5 fruit fly cellular contexts compared by ENCODE assay signal in the genomic region with DNA sequence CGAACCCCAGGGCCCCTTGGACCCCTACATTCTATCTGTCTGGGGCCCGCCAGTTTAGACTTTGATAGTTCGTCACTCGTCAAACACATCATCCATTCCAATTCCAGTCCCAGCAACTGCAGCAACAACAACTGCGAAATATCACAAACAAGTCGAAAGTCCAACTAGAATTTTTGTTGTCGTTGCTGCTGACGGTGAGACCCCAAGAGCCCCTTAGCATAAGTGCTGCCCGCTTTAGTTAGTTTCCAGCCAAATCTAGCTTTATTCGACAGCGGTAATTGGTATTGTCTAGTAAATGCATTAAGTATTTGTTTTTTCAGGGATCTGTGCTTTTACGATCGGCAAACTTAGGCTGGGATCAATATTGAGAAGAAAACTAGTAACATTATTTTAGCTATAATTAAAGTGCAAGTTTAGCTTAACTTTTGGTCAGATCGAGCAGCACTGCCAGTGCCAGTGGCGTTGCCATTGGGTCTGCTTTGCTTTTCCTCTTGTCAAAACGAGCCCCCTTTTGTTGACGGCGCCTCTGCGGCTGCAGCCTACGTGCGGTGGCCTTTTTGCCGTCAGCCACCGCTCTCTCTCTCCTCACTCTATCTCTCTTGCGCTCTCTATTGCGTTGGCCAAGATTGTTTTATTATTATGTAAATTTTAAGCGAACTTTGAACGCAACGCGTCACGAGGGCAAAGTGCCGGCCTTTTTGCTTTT.
TF ChIP-seq lines count a peak whose summit lies in the region.

No protein-coding gene starts in this region.

- TF ChIP-seq CTCF in whole organism, embryonic (GFP tag; optimal IDR thresholded peaks at IDR 0.05; lab: Kevin White, UChicago), result peak; percentile 25

TF ChIP-seq in whole organism, adult, 20 proteins besides CTCF, POLR2A, EP300 and RAD21 (continues in another document):
- TF ChIP-seq CG11617 (GFP tag; optimal IDR thresholded peaks at IDR 0.05; lab: Kevin White, UChicago) (peak; percentile 93), toe (GFP tag; optimal IDR thresholded peaks at IDR 0.05; lab: Kevin White, UChicago) (peak; percentile 78), ovo (GFP tag; optimal IDR thresholded peaks at IDR 0.05; lab: Kevin White, UChicago) (peak; percentile 59), pad (GFP tag; optimal IDR thresholded peaks at IDR 0.05; lab: Kevin White, UChicago) (peak; percentile 56), Mnt (GFP tag; optimal IDR thresholded peaks at IDR 0.05; lab: Kevin White, UChicago) (peak; percentile 75), Crg-1 (GFP tag; optimal IDR thresholded peaks at IDR 0.05; lab: Kevin White, UChicago) (peak; percentile 84), CG7045 (GFP tag; optimal IDR thresholded peaks at IDR 0.05; lab: Kevin White, UChicago) (peak; percentile 70), CG5204 (GFP tag; optimal IDR thresholded peaks at IDR 0.05; lab: Kevin White, UChicago) (peak; percentile 84), cnc (optimal IDR thresholded peaks at IDR 0.05; lab: Kevin White, UChicago) (no peak), tj (GFP tag; optimal IDR thresholded peaks at IDR 0.05; lab: Kevin White, UChicago) (peak; percentile 71), cic (GFP tag; optimal IDR thresholded peaks at IDR 0.05; lab: Kevin White, UChicago) (peak; percentile 75), CG12768 (GFP tag; optimal IDR thresholded peaks at IDR 0.05; lab: Kevin White, UChicago) (peak; percentile 77), bab1 (GFP tag; optimal IDR thresholded peaks at IDR 0.05; lab: Kevin White, UChicago) (peak; percentile 74), CG1620 (GFP tag; optimal IDR thresholded peaks at IDR 0.05; lab: Kevin White, UChicago) (peak; percentile 88), Clk (GFP tag; optimal IDR thresholded peaks at IDR 0.05; lab: Kevin White, UChicago) (peak; percentile 40), CG14711 (tag; optimal IDR thresholded peaks at IDR 0.05; lab: Kevin White, UChicago) (peak; percentile 73)

TF ChIP-seq in whole organism, embryonic, 481 proteins besides CTCF, POLR2A, EP300 and RAD21 (continues in another document):
- TF ChIP-seq Awh (GFP tag; IDR thresholded peaks at IDR 0.05; lab: Robert Waterston, UW) (peak; percentile 68; the same call in 1 of the 2 replicates), vnd (GFP tag; IDR thresholded peaks at IDR 0.05; lab: Robert Waterston, UW; ENCODE audit: partially characterized antibody) (no peak), CG11093 (GFP tag; IDR thresholded peaks at IDR 0.05; lab: Robert Waterston, UW) (peak; percentile 87), crc (GFP tag; optimal IDR thresholded peaks at IDR 0.05; lab: Kevin White, UChicago) (peak; percentile 93), kay (GFP tag; optimal IDR thresholded peaks at IDR 0.05; lab: Kevin White, UChicago) (peak; percentile 81), CG31365 (tag; optimal IDR thresholded peaks at IDR 0.05; lab: Kevin White, UChicago) (peak; percentile 69), CG13296 (GFP tag; optimal IDR thresholded peaks at IDR 0.05; lab: Kevin White, UChicago) (peak; percentile 89), croc (GFP tag; conservative IDR thresholded peaks at IDR 0.05; lab: Robert Waterston, UW) (peak; percentile 74), H2.0 (GFP tag; IDR thresholded peaks at IDR 0.05; lab: Robert Waterston, UW) (peak; percentile 84), en (GFP tag; optimal IDR thresholded peaks at IDR 0.05; lab: Kevin White, UChicago) (peak; percentile 85), E2f1 (GFP tag; IDR thresholded peaks at IDR 0.05; lab: Robert Waterston, UW) (peak; percentile 83), pho (GFP tag; optimal IDR thresholded peaks at IDR 0.05; lab: Kevin White, UChicago) (peak; percentile 94), eyg (GFP tag; optimal IDR thresholded peaks at IDR 0.05; lab: Kevin White, UChicago) (peak; percentile 86), Fer3 (tag; optimal IDR thresholded peaks at IDR 0.05; lab: Kevin White, UChicago) (peak; percentile 79), CG4424 (GFP tag; optimal IDR thresholded peaks at IDR 0.05; lab: Kevin White, UChicago) (peak; percentile 90), CG1647 (GFP tag; optimal IDR thresholded peaks at IDR 0.05; lab: Kevin White, UChicago) (peak; percentile 88)

TF ChIP-seq in whole organism, prepupa, 60 proteins besides CTCF, POLR2A, EP300 and RAD21 (continues in another document):
- TF ChIP-seq CG6808 (GFP tag; optimal IDR thresholded peaks at IDR 0.05; lab: Kevin White, UChicago) (peak; percentile 90), CG3919 (GFP tag; optimal IDR thresholded peaks at IDR 0.05; lab: Kevin White, UChicago) (peak; percentile 90), Gug (GFP tag; IDR thresholded peaks at IDR 0.05; lab: Robert Waterston, UW) (peak; percentile 83), Met (GFP tag; optimal IDR thresholded peaks at IDR 0.05; lab: Kevin White, UChicago) (peak; percentile 80), CG8119 (GFP tag; IDR thresholded peaks at IDR 0.05; lab: Robert Waterston, UW) (peak; percentile 86; the same call in 2 of the 3 replicates), CG32006 (GFP tag; optimal IDR thresholded peaks at IDR 0.05; lab: Kevin White, UChicago) (peak; percentile 92), Smox (GFP tag; optimal IDR thresholded peaks at IDR 0.05; lab: Kevin White, UChicago) (peak; percentile 74), net (GFP tag; optimal IDR thresholded peaks at IDR 0.05; lab: Kevin White, UChicago) (peak; percentile 89), CG9139 (GFP tag; optimal IDR thresholded peaks at IDR 0.05; lab: Kevin White, UChicago) (peak; percentile 74), CG6276 (GFP tag; optimal IDR thresholded peaks at IDR 0.05; lab: Kevin White, UChicago) (peak; percentile 90), CG10669 (GFP tag; optimal IDR thresholded peaks at IDR 0.05; lab: Kevin White, UChicago) (peak; percentile 81), cyc (GFP tag; optimal IDR thresholded peaks at IDR 0.05; lab: Kevin White, UChicago) (peak; percentile 81), CG8319 (GFP tag; optimal IDR thresholded peaks at IDR 0.05; lab: Kevin White, UChicago) (peak; percentile 67), achi (GFP tag; optimal IDR thresholded peaks at IDR 0.05; lab: Kevin White, UChicago) (peak; percentile 85), dac (GFP tag; optimal IDR thresholded peaks at IDR 0.05; lab: Kevin White, UChicago) (peak; percentile 87), Ets21C (GFP tag; optimal IDR thresholded peaks at IDR 0.05; lab: Kevin White, UChicago) (peak; percentile 61), CG11902 (GFP tag; optimal IDR thresholded peaks at IDR 0.05; lab: Kevin White, UChicago) (peak; percentile 71)

TF ChIP-seq in whole organism, pupa, 21 proteins besides CTCF, POLR2A, EP300 and RAD21 (continues in another document):
- TF ChIP-seq Snoo (tag; optimal IDR thresholded peaks at IDR 0.05; lab: Kevin White, UChicago), result peak; percentile 71
- peak; percentile 62 for TF ChIP-seq CG17806 (tag; optimal IDR thresholded peaks at IDR 0.05; lab: Kevin White, UChicago)
- TF ChIP-seq Pif1A (GFP tag; optimal IDR thresholded peaks at IDR 0.05; lab: Kevin White, UChicago), result peak; percentile 90
- peak; percentile 81 for TF ChIP-seq CG13204 (GFP tag; optimal IDR thresholded peaks at IDR 0.05; lab: Kevin White, UChicago)
- TF ChIP-seq Ets98B (GFP tag; IDR thresholded peaks at IDR 0.05; lab: Robert Waterston, UW), result peak; percentile 87
- TF ChIP-seq CG8159 (tag; optimal IDR thresholded peaks at IDR 0.05; lab: Kevin White, UChicago), result peak; percentile 84
- peak; percentile 91 for TF ChIP-seq fd96Ca (GFP tag; IDR thresholded peaks at IDR 0.05; lab: Robert Waterston, UW)
- TF ChIP-seq EcR (GFP tag; optimal IDR thresholded peaks at IDR 0.05; lab: Kevin White, UChicago), result peak; percentile 51
- peak; percentile 88 for TF ChIP-seq CG8301 (tag; optimal IDR thresholded peaks at IDR 0.05; lab: Kevin White, UChicago)
- TF ChIP-seq gl (tag; optimal IDR thresholded peaks at IDR 0.05; lab: Kevin White, UChicago), result peak; percentile 88
- TF ChIP-seq CG14655 (GFP tag; optimal IDR thresholded peaks at IDR 0.05; lab: Kevin White, UChicago), result peak; percentile 91
- peak; percentile 69 for TF ChIP-seq CG12605 (GFP tag; IDR thresholded peaks at IDR 0.05; lab: Robert Waterston, UW)
- TF ChIP-seq CG34367 (tag; optimal IDR thresholded peaks at IDR 0.05; lab: Kevin White, UChicago), result peak; percentile 82
- peak; percentile 67 for TF ChIP-seq rn (GFP tag; IDR thresholded peaks at IDR 0.05; lab: Robert Waterston, UW)
- TF ChIP-seq D1 (tag; optimal IDR thresholded peaks at IDR 0.05; lab: Kevin White, UChicago), result peak; percentile 61
- TF ChIP-seq CG9948 (tag; optimal IDR thresholded peaks at IDR 0.05; lab: Kevin White, UChicago), result peak; percentile 74
- peak; percentile 92 for TF ChIP-seq CG32121 (GFP tag; IDR thresholded peaks at IDR 0.05; lab: Robert Waterston, UW)
- no peak; the same call in 1 of the 2 replicates for TF ChIP-seq CG10348 (GFP tag; IDR thresholded peaks at IDR 0.05; lab: Robert Waterston, UW)
- TF ChIP-seq CG4496 (GFP tag; IDR thresholded peaks at IDR 0.05; lab: Robert Waterston, UW), result peak; percentile 91

TF ChIP-seq in whole organism, wandering third instar larva, 38 proteins besides CTCF, POLR2A, EP300 and RAD21 (continues in another document):
- TF ChIP-seq GATAd (GFP tag; optimal IDR thresholded peaks at IDR 0.05; lab: Kevin White, UChicago), result peak; percentile 50
- no peak for TF ChIP-seq N (GFP tag; optimal IDR thresholded peaks at IDR 0.05; lab: Kevin White, UChicago)
- peak; percentile 10 for TF ChIP-seq CG32264 (GFP tag; optimal IDR thresholded peaks at IDR 0.05; lab: Kevin White, UChicago)
- TF ChIP-seq OdsH (GFP tag; optimal IDR thresholded peaks at IDR 0.05; lab: Kevin White, UChicago), result peak; percentile 72
- TF ChIP-seq Sp1 (GFP tag; optimal IDR thresholded peaks at IDR 0.05; lab: Kevin White, UChicago), result peak; percentile 76
- peak; percentile 49 for TF ChIP-seq dmrt93B (GFP tag; optimal IDR thresholded peaks at IDR 0.05; lab: Kevin White, UChicago)
- TF ChIP-seq CrebA (GFP tag; optimal IDR thresholded peaks at IDR 0.05; lab: Kevin White, UChicago; ENCODE audit: borderline replicate concordance), result no peak
- no peak for TF ChIP-seq Vsx2 (GFP tag; optimal IDR thresholded peaks at IDR 0.05; lab: Kevin White, UChicago; ENCODE audit: partially characterized antibody)
- TF ChIP-seq tai (GFP tag; optimal IDR thresholded peaks at IDR 0.05; lab: Kevin White, UChicago), result peak; percentile 70
- no peak for TF ChIP-seq Rel (GFP tag; optimal IDR thresholded peaks at IDR 0.05; lab: Kevin White, UChicago)
- TF ChIP-seq Rel (tag; optimal IDR thresholded peaks at IDR 0.05; lab: Kevin White, UChicago), result no peak
- peak; percentile 85 for TF ChIP-seq rgr (GFP tag; optimal IDR thresholded peaks at IDR 0.05; lab: Kevin White, UChicago)
- TF ChIP-seq HLH106 (tag; optimal IDR thresholded peaks at IDR 0.05; lab: Kevin White, UChicago), result peak; percentile 70
- TF ChIP-seq woc (GFP tag; optimal IDR thresholded peaks at IDR 0.05; lab: Kevin White, UChicago), result peak; percentile 87
- peak; percentile 65 for TF ChIP-seq psq (GFP tag; optimal IDR thresholded peaks at IDR 0.05; lab: Kevin White, UChicago)
- no peak for TF ChIP-seq dl (GFP tag; optimal IDR thresholded peaks at IDR 0.05; lab: Kevin White, UChicago; ENCODE audit: insufficient read depth in 1 of 2, partially characterized antibody in 2 of 2)
- peak; percentile 87 for TF ChIP-seq Hnf4 (GFP tag; optimal IDR thresholded peaks at IDR 0.05; lab: Kevin White, UChicago)
- no peak for TF ChIP-seq Abd-B (GFP tag; optimal IDR thresholded peaks at IDR 0.05; lab: Kevin White, UChicago)
- peak in 1 of 2 experiments; percentile 90 for TF ChIP-seq foxo (GFP tag; optimal IDR thresholded peaks at IDR 0.05; lab: Kevin White, UChicago)
- peak; percentile 31 for TF ChIP-seq Mio (GFP tag; optimal IDR thresholded peaks at IDR 0.05; lab: Kevin White, UChicago)
